Worm (Caenorhabditis elegans): ENCODE results near the gene gldi-2.

DNA sequence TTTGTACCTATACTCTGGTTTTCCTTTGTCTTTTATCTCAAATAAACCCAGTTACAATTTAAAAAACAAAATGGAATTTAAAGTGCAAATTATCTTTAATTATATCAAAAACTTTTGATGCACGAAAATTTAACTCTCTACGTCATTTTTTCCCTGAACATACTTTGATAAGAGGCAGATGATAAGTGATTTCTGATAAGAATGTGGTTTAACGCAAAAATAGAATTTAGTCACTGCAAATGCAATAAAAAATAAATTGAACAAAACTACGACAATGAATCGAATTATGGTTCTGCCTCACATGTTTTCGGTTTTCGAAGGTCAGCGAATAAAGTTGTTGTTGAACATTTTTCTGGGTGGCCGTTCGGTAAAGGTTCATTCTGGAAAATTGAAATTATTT, 38.6 kb downstream of the gldi-2 start:
- TF ChIP-seq aly-2 (tag; optimal IDR thresholded peaks at IDR 0.05), result no peak
- no peak for TF ChIP-seq ama-1 (optimal IDR thresholded peaks at IDR 0.05)
- no peak for TF ChIP-seq fos-1 (tag; optimal IDR thresholded peaks at IDR 0.05)
- peak in 1 of 3 experiments; percentile 51 for TF ChIP-seq elt-3 (tag; optimal IDR thresholded peaks at IDR 0.05)
- TF ChIP-seq jun-1 (tag; optimal IDR thresholded peaks at IDR 0.05), result peak; percentile 32

Data from whole organism, L3 larva.